Worm (Caenorhabditis elegans): Measurements from ENCODE around the gene Y40B10B.1.

The Y40B10B.1 gene

DNA sequence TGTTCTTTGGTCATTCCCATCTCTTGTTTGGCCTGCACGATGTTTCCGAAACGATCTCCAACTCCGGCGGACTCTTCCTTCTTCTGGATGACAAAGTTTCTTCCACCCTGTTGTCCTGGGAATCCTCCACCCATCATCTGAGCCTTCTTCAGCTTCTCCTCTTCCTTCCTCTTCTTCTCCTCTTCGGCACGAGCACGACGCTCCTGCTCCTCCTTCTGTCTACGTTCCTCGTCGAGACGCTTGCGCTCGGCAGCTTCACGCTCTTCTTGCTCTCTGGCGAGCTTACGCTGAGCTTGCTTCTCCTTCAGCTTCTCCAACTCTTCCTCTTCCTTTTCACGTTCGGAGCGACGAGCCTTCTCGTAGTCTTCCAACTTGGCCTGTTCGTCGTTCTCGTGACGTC, 30.0 kb upstream of the Y40B10B.1 start:
- no peak for TF ChIP-seq efl-1 (optimal IDR thresholded peaks at IDR 0.05)
- TF ChIP-seq efl-1 (GFP tag; optimal IDR thresholded peaks at IDR 0.05 in 1 of 2), result peak in 1 of 2 experiments; percentile 64
- TF ChIP-seq snu-23 (GFP tag; optimal IDR thresholded peaks at IDR 0.05), result no peak

DNA sequence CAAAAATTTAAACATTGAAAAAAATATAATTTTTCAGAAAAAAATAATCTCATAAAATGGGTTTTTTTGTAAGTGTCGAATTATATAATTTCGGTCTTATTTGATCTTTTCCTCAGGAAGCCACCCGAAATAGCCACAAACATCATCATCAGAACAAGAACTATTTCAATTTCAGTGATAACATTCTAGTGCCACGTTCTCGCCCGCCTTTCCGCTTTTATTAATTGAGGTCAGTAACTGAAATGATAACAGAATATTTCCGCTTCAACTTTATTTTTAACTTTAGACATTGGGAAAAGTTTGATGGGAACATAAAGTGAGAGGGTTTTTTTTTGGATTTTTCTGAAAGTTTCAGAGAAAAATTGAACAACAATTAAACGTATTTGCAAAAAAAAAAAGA, 27.9 kb upstream of the Y40B10B.1 start:
- no peak for TF ChIP-seq vab-15 (tag; optimal IDR thresholded peaks at IDR 0.05)
- no peak for TF ChIP-seq ztf-4 (tag; optimal IDR thresholded peaks at IDR 0.05)
- TF ChIP-seq elt-2 (tag; optimal IDR thresholded peaks at IDR 0.05), result peak; percentile 31

DNA sequence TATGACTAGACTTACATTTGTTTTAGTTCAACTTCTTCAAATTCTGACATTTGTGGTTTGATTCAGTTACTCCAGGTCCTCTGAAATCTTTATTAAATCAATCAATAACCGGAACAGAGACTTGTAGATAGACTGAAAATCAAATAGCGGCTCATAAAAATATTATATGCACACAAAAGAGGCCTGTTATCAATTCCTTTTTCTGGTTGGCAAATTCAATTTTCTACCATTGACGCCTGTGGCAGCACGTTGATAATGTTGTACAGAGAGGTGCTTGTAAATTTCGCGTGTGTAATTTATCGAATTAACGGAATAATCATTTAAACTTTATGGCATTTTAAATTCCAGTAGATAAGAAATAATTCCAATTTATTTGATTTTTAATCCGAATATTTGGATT, 25.6 kb upstream of the Y40B10B.1 start, which contains the start of gene T08B1.1:
T08B1.1 (minus strand) TSS at position 92 of the 400 bp plus-strand sequence.
- TF ChIP-seq ets-5 (GFP tag; IDR thresholded peaks at IDR 0.05), result no peak
- TF ChIP-seq zag-1 (tag; optimal IDR thresholded peaks at IDR 0.05), result no peak
- no peak for TF ChIP-seq lsy-2 (tag; optimal IDR thresholded peaks at IDR 0.05)
- TF ChIP-seq unc-30 (tag; optimal IDR thresholded peaks at IDR 0.05), result no peak
- TF ChIP-seq mef-2 (tag; optimal IDR thresholded peaks at IDR 0.05), result no peak
- TF ChIP-seq nhr-90 (tag; optimal IDR thresholded peaks at IDR 0.05; ENCODE audit: poor library complexity), result no peak
- peak; percentile 80 for TF ChIP-seq elt-2 (tag; optimal IDR thresholded peaks at IDR 0.05)
- TF ChIP-seq ceh-90 (tag; optimal IDR thresholded peaks at IDR 0.05), result no peak

DNA sequence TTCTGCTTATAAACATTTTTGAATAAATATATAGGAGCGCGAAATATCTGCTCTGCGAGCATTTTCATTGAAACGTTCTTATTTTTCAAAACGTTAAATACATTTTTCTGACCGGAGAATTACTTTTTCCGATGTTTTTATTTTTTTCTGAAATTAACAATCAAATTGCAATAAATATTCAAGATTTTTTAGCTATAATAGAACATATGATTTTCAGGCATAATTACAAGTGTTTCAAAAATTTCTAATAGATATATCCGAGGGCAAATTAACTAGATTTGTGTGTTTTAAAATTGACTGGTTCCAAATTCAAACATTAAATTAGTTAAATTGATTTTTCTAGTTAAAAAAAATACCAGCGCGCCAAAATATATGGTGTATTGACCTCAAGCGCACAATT, 17.6 kb upstream of the Y40B10B.1 start, which contains the start of gene T08B1.4:
T08B1.4 (plus strand) TSS at position 301 of the 400 bp plus-strand sequence.
- TF ChIP-seq nhr-12 (tag; optimal IDR thresholded peaks at IDR 0.05) (no peak), elt-2 (tag; optimal IDR thresholded peaks at IDR 0.05) (no peak), egl-27 (tag; optimal IDR thresholded peaks at IDR 0.05) (no peak), vab-15 (tag; optimal IDR thresholded peaks at IDR 0.05) (no peak), Y116A8C.19 (tag; optimal IDR thresholded peaks at IDR 0.05; ENCODE audit: borderline replicate concordance) (no peak), hpl-2 (GFP tag; optimal IDR thresholded peaks at IDR 0.05) (no peak), lsy-2 (tag; optimal IDR thresholded peaks at IDR 0.05) (no peak), alr-1 (tag; optimal IDR thresholded peaks at IDR 0.05; ENCODE audit: borderline replicate concordance) (no peak), nhr-84 (tag; optimal IDR thresholded peaks at IDR 0.05) (no peak), ama-1 (optimal IDR thresholded peaks at IDR 0.05) (no peak), ztf-11 (tag; optimal IDR thresholded peaks at IDR 0.05) (no peak)

DNA sequence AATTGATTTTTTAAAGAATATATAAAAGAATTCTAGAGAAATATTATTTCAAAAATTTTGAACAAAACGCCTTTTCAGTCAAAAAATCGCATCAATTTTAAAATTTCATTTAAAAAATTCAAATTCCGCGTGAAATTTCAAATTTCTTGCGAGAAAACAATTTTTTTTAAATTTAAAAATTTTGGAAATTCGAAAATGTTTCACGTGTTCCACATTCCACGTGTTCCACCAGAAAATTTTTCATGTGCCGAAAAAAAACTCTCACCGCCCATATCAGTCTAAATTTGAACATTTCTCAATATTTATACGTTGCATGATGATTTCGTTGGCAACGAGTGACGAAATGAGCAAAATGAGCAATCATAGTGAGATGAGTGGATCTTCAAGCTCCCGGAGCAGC, 13.7 kb upstream of the Y40B10B.1 start, which contains the start of gene fbxa-201:
fbxa-201 (plus strand) TSS at position 301 of the 400 bp plus-strand sequence.
- TF ChIP-seq snu-23 (GFP tag; optimal IDR thresholded peaks at IDR 0.05) (no peak), ztf-4 (tag; optimal IDR thresholded peaks at IDR 0.05) (no peak), C34B4.2 (tag; optimal IDR thresholded peaks at IDR 0.05) (no peak), dpl-1 (GFP tag; optimal IDR thresholded peaks at IDR 0.05) (no peak), unc-98 (GFP tag; IDR thresholded peaks at IDR 0.05) (no peak), elt-2 (tag; optimal IDR thresholded peaks at IDR 0.05) (no peak), xbp-1 (tag; optimal IDR thresholded peaks at IDR 0.05) (no peak), efl-3 (GFP tag; optimal IDR thresholded peaks at IDR 0.05) (no peak), nhr-12 (tag; optimal IDR thresholded peaks at IDR 0.05) (no peak), ceh-82 (tag; optimal IDR thresholded peaks at IDR 0.05) (no peak), pqm-1 (tag; optimal IDR thresholded peaks at IDR 0.05) (no peak), lsy-2 (tag; optimal IDR thresholded peaks at IDR 0.05) (no peak), ceh-63 (GFP tag; optimal IDR thresholded peaks at IDR 0.05) (no peak)

DNA sequence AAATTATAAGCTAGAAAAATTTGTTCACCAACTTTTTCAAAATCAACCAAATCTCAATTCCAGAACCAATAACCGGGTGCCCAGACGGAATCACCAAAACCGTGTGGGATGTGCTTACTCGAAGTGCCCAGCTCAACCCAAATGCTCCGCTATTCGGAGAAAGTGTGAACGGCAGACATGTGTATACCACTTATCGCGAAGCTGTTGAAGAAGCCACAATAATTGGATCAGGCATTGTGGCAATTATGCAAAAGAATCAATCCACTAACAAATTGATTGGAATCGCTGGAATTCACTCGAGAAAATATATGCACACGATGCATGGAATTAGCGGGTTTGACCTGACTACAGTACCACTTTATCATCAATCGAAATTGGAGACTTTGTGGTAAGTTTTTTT, 8.3 kb upstream of the Y40B10B.1 start:
- TF ChIP-seq nhr-76 (tag; optimal IDR thresholded peaks at IDR 0.05) (no peak), alr-1 (tag; optimal IDR thresholded peaks at IDR 0.05; ENCODE audit: borderline replicate concordance) (no peak)

DNA sequence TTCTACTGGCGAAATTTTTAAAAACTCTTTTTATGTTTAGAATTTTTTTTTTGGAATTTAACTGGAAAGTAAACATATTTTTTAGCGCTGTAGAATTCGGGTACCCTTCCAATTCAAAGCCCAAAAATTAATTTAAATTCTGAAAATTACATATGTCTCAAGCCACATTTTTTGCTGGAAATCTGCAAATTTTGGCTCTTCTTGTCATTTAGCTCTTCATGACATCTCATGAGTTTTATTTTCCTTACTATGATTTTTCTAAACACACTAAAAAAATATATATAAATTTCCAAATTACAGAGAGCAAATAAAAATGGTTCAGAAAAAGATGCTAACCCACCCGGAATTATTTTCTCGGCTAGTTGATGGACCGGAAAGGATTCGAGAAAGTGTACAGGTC, 7.9 kb upstream of the Y40B10B.1 start, which contains the start of gene acs-3:
acs-3 (plus strand) TSS at position 301 of the 400 bp plus-strand sequence.
- no peak for TF ChIP-seq dpl-1 (GFP tag; optimal IDR thresholded peaks at IDR 0.05)
- no peak for TF ChIP-seq blmp-1 (tag; optimal IDR thresholded peaks at IDR 0.05)
- no peak for TF ChIP-seq fkh-8 (tag; optimal IDR thresholded peaks at IDR 0.05)
- no peak for TF ChIP-seq fkh-10 (GFP tag; optimal IDR thresholded peaks at IDR 0.05)
- TF ChIP-seq C04F5.9 (tag; optimal IDR thresholded peaks at IDR 0.05), result no peak
- TF ChIP-seq nhr-85 (tag), result no peak
- no peak for TF ChIP-seq lin-39 (tag; optimal IDR thresholded peaks at IDR 0.05)
- TF ChIP-seq sptf-1 (tag; optimal IDR thresholded peaks at IDR 0.05), result no peak
- TF ChIP-seq egl-13 (tag; optimal IDR thresholded peaks at IDR 0.05), result no peak
- TF ChIP-seq snu-23 (GFP tag; optimal IDR thresholded peaks at IDR 0.05), result no peak
